Fruit fly (Drosophila melanogaster) whole organism, embryonic: ENCODE measurements around the gene CG8516.

Experiments
- B-H2 ChIP-seq: fragments of 200-800 bp; sonication (Bioruptor generic); optimal IDR thresholded peaks from 2 replicates; lab custom pipeline; 2018; ENCODE audit warnings: missing biosample characterization, mild to moderate bottlenecking, missing genetic modification characterization
- CG10209 ChIP-seq: fragments of 200-800 bp; sonication (Bioruptor generic); optimal IDR thresholded peaks from 3 replicates; lab custom pipeline; 2017; ENCODE audit warnings: missing biosample characterization, mild to moderate bottlenecking, missing genetic modification characterization, missing genetic modification reagents
- CG10462 ChIP-seq: fragments of 200-800 bp; sonication (Bioruptor generic); optimal IDR thresholded peaks from 2 replicates; lab custom pipeline; 2016; ENCODE audit warnings: missing biosample characterization, missing genetic modification characterization
- CG14965 ChIP-seq: fragments of 200-800 bp; sonication (Bioruptor generic); optimal IDR thresholded peaks from 2 replicates; lab custom pipeline; 2016; ENCODE audit warnings: missing biosample characterization, missing genetic modification characterization, borderline replicate concordance
- CG1529 ChIP-seq: fragments of 200-800 bp; sonication (Bioruptor generic); optimal IDR thresholded peaks from 3 replicates; lab custom pipeline; 2018; ENCODE audit warnings: missing biosample characterization, missing genetic modification characterization
- CG16779 ChIP-seq: fragments of 200-800 bp; sonication (Bioruptor generic); IDR thresholded peaks from 2 replicates; pipeline ENCODE4 v1.3.6; 2022; ENCODE audit warnings: missing biosample characterization, missing genetic modification characterization
- CG16863 ChIP-seq: fragments of 200-800 bp; sonication (Bioruptor generic); optimal IDR thresholded peaks from 3 replicates; lab custom pipeline; 2016; ENCODE audit warnings: missing biosample characterization, missing genetic modification characterization
- CG18619 ChIP-seq: fragments of 200-800 bp; sonication (Bioruptor generic); optimal IDR thresholded peaks from 3 replicates; lab custom pipeline; 2017; ENCODE audit warnings: missing biosample characterization, mild to moderate bottlenecking, missing genetic modification characterization
- CG31224 ChIP-seq: fragments of 200-800 bp; sonication (Bioruptor generic); IDR thresholded peaks from 2 replicates; pipeline ENCODE4 v1.3.6; 2022; ENCODE audit warnings: missing biosample characterization, missing genetic modification characterization
- CG3407 ChIP-seq: fragments of 200-800 bp; sonication (Bioruptor generic); optimal IDR thresholded peaks from 2 replicates; lab custom pipeline; 2018; ENCODE audit warnings: missing biosample characterization, mild to moderate bottlenecking, missing genetic modification characterization
- CG4707 ChIP-seq: fragments of 200-800 bp; sonication (Bioruptor generic); optimal IDR thresholded peaks from 2 replicates; lab custom pipeline; 2018; ENCODE audit warnings: missing biosample characterization, mild to moderate bottlenecking, missing genetic modification characterization, moderate library complexity
- CG4730 ChIP-seq: fragments of 200-800 bp; sonication (Bioruptor generic); IDR thresholded peaks from 2 replicates; pipeline ENCODE4 v1.3.6; 2022; ENCODE audit warnings: missing biosample characterization, missing genetic modification characterization
- CG5180 ChIP-seq: fragments of 200-800 bp; sonication (Bioruptor generic); optimal IDR thresholded peaks from 3 replicates; lab custom pipeline; 2017; ENCODE audit warnings: missing biosample characterization, missing genetic modification characterization, mild to moderate bottlenecking, moderate library complexity, missing genetic modification reagents
- CG6683 ChIP-seq: fragments of 200-800 bp; sonication (Bioruptor generic); optimal IDR thresholded peaks from 2 replicates; lab custom pipeline; 2017; ENCODE audit warnings: missing biosample characterization, mild to moderate bottlenecking, missing genetic modification characterization, missing genetic modification reagents
- CG7786 ChIP-seq: fragments of 200-800 bp; sonication (Bioruptor generic); optimal IDR thresholded peaks from 2 replicates; lab custom pipeline; 2016; ENCODE audit warnings: missing biosample characterization, missing genetic modification characterization
- CG8359 ChIP-seq: fragments of 200-800 bp; sonication (Bioruptor generic); optimal IDR thresholded peaks from 2 replicates; lab custom pipeline; 2017; ENCODE audit warnings: missing biosample characterization, mild to moderate bottlenecking, missing genetic modification characterization, borderline replicate concordance
- Chrac-16 ChIP-seq: fragments of 200-800 bp; sonication (Bioruptor generic); optimal IDR thresholded peaks from 3 replicates; lab custom pipeline; 2016; ENCODE audit warnings: missing biosample characterization, missing genetic modification characterization
- D19B ChIP-seq: fragments of 200-800 bp; sonication (Bioruptor generic); optimal IDR thresholded peaks from 2 replicates; lab custom pipeline; 2017; ENCODE audit warnings: missing biosample characterization, mild to moderate bottlenecking, missing genetic modification characterization
- Eip74EF ChIP-seq, 2 experiments: fragments of 200-800 bp in 1 of 2; fragments of >200 bp in 1 of 2; sonication (Bioruptor generic) in 1 of 2; optimal IDR thresholded peaks; 2 replicates each; lab custom pipeline; 2017 to 2019; ENCODE audit warnings: missing biosample characterization in 2 of 2, missing genetic modification characterization in 2 of 2, mild to moderate bottlenecking in 1 of 2, moderate library complexity in 1 of 2
- HLHmδ ChIP-seq: fragments of 200-800 bp; sonication (Bioruptor generic); optimal IDR thresholded peaks from 2 replicates; lab custom pipeline; 2018; ENCODE audit warnings: missing biosample characterization, mild to moderate bottlenecking, missing genetic modification characterization, moderate library complexity
- Hr39 ChIP-seq: fragments of >200 bp; optimal IDR thresholded peaks from 2 replicates; lab custom pipeline; 2017
- MESR4 ChIP-seq: fragments of 200-800 bp; sonication (Bioruptor generic); optimal IDR thresholded peaks from 2 replicates; lab custom pipeline; 2018; ENCODE audit warnings: missing biosample characterization, mild to moderate bottlenecking, missing genetic modification characterization, moderate library complexity
- Med ChIP-seq: fragments of 200-800 bp; sonication (Bioruptor generic); peaks from one replicate; lab custom pipeline; 2016; ENCODE audit warnings: missing biosample characterization, missing genetic modification characterization, mild to moderate bottlenecking, inconsistent platforms, moderate library complexity
- Side ChIP-seq: fragments of 200-800 bp; sonication (Bioruptor generic); optimal IDR thresholded peaks from 2 replicates; lab custom pipeline; 2016; ENCODE audit warnings: missing biosample characterization, missing genetic modification characterization
- Sin3A ChIP-seq: fragments of >200 bp; optimal IDR thresholded peaks from 2 replicates; lab custom pipeline; 2018
- Sox100B ChIP-seq: fragments of 200-800 bp; sonication (Bioruptor generic); optimal IDR thresholded peaks from 3 replicates; lab custom pipeline; 2018; ENCODE audit warnings: missing biosample characterization, mild to moderate bottlenecking, missing genetic modification characterization
- Vsx1 ChIP-seq: fragments of 200-800 bp; sonication (Bioruptor generic); optimal IDR thresholded peaks from 2 replicates; lab custom pipeline; 2017; ENCODE audit warnings: missing biosample characterization, mild to moderate bottlenecking, missing genetic modification characterization, missing genetic modification reagents
- al ChIP-seq: fragments of 200-800 bp; sonication (Bioruptor generic); IDR thresholded peaks from 2 replicates; pipeline ENCODE4 v1.3.6; 2022; ENCODE audit warnings: missing biosample characterization, missing genetic modification characterization
- aop ChIP-seq: fragments of 200-800 bp; sonication (Bioruptor generic); IDR thresholded peaks from 2 replicates; pipeline ENCODE4 v1.3.6; 2022; ENCODE audit warnings: missing biosample characterization, missing genetic modification characterization
- ara ChIP-seq: fragments of 200-800 bp; sonication (Bioruptor generic); IDR thresholded peaks from 2 replicates; pipeline ENCODE4 v1.3.6; 2022; ENCODE audit warnings: missing biosample characterization, missing genetic modification characterization
- ase ChIP-seq: fragments of 200-800 bp; sonication (Bioruptor generic); IDR thresholded peaks from 3 replicates; pipeline ENCODE4 v1.3.6; 2022; ENCODE audit warnings: missing biosample characterization, missing genetic modification characterization
- ash1 ChIP-seq: fragments of 200-800 bp; sonication (Bioruptor generic); optimal IDR thresholded peaks from 2 replicates; lab custom pipeline; 2018; ENCODE audit warnings: missing biosample characterization, mild to moderate bottlenecking, missing genetic modification characterization
- cad ChIP-seq: fragments of >200 bp; optimal IDR thresholded peaks from 2 replicates; lab custom pipeline; 2017; ENCODE audit warnings: missing biosample characterization, missing genetic modification characterization
- crol ChIP-seq: fragments of 200-800 bp; sonication (Bioruptor generic); IDR thresholded peaks from 2 replicates; pipeline ENCODE4 v1.3.6; 2022; ENCODE audit warnings: missing biosample characterization, missing genetic modification characterization
- dmrt11E ChIP-seq: fragments of 200-800 bp; sonication (Bioruptor generic); optimal IDR thresholded peaks from 3 replicates; lab custom pipeline; 2018; ENCODE audit warnings: missing biosample characterization, mild to moderate bottlenecking, missing genetic modification characterization, moderate library complexity
- fd96Cb ChIP-seq: fragments of 200-800 bp; sonication (Bioruptor generic); optimal IDR thresholded peaks from 2 replicates; lab custom pipeline; 2018; ENCODE audit warnings: missing biosample characterization, mild to moderate bottlenecking, missing genetic modification characterization, moderate library complexity
- gem ChIP-seq: fragments of 200-800 bp; sonication (Bioruptor generic); optimal IDR thresholded peaks from 2 replicates; lab custom pipeline; 2019; ENCODE audit warnings: missing biosample characterization, mild to moderate bottlenecking, missing genetic modification characterization, moderate library complexity
- gfzf ChIP-seq: fragments of 200-800 bp; sonication (Bioruptor generic); optimal IDR thresholded peaks from 2 replicates; lab custom pipeline; 2016; ENCODE audit warnings: missing biosample characterization, mild to moderate bottlenecking, missing genetic modification characterization, moderate library complexity
- ind ChIP-seq: fragments of 200-800 bp; sonication (Bioruptor generic); optimal IDR thresholded peaks from 3 replicates; lab custom pipeline; 2016; ENCODE audit warnings: missing biosample characterization, missing genetic modification characterization
- inv ChIP-seq: fragments of 200-800 bp; sonication (Bioruptor generic); IDR thresholded peaks from 2 replicates; pipeline ENCODE4 v1.3.6; 2022; ENCODE audit warnings: missing biosample characterization, missing genetic modification characterization; ENCODE audit not compliant: partially characterized antibody
- lab ChIP-seq: fragments of 200-800 bp; sonication (Bioruptor generic); optimal IDR thresholded peaks from 3 replicates; lab custom pipeline; 2017; ENCODE audit warnings: missing biosample characterization, missing genetic modification characterization, mild to moderate bottlenecking, moderate library complexity, missing genetic modification reagents
- mam ChIP-seq: fragments of 200-800 bp; sonication (Bioruptor generic); optimal IDR thresholded peaks from 3 replicates; lab custom pipeline; 2016; ENCODE audit warnings: missing biosample characterization, missing genetic modification characterization
- sc ChIP-seq, 3 experiments: fragments of >200 bp in 2 of 3; fragments of 200-800 bp in 1 of 3; sonication (Bioruptor generic) in 1 of 3; optimal IDR thresholded peaks; 2 replicates in 2 of 3; 3 replicates in 1 of 3; lab custom pipeline; 2017; ENCODE audit warnings: mild to moderate bottlenecking in 1 of 3, missing biosample characterization in 1 of 3, missing genetic modification characterization in 1 of 3, missing genetic modification reagents in 1 of 3
- scrt ChIP-seq: fragments of 200-800 bp; sonication (Bioruptor generic); optimal IDR thresholded peaks from 2 replicates; lab custom pipeline; 2018; ENCODE audit warnings: missing biosample characterization, mild to moderate bottlenecking, missing genetic modification characterization, moderate library complexity
- sens ChIP-seq: fragments of 200-800 bp; sonication (Bioruptor generic); peaks from one replicate; lab custom pipeline; 2016; ENCODE audit warnings: missing biosample characterization, missing genetic modification characterization
- sr ChIP-seq: fragments of 200-800 bp; sonication (Bioruptor generic); IDR thresholded peaks from 3 replicates; pipeline ENCODE4 v1.3.6; 2022; ENCODE audit warnings: missing biosample characterization, missing genetic modification characterization
- tio ChIP-seq: fragments of 200-800 bp; sonication (Bioruptor generic); optimal IDR thresholded peaks from 2 replicates; lab custom pipeline; 2017; ENCODE audit warnings: missing biosample characterization, missing genetic modification characterization, inconsistent platforms
- tna ChIP-seq: fragments of 200-800 bp; sonication (Bioruptor generic); IDR thresholded peaks from 2 replicates; pipeline ENCODE4 v1.3.6; 2022; ENCODE audit warnings: missing biosample characterization, missing genetic modification characterization; ENCODE audit not compliant: partially characterized antibody
- twi ChIP-seq: fragments of 200-800 bp; optimal IDR thresholded peaks from 2 replicates; lab custom pipeline; 2019; ENCODE audit warnings: missing biosample characterization, mild to moderate bottlenecking, missing genetic modification characterization, moderate library complexity
- wek ChIP-seq: fragments of 200-800 bp; sonication (Bioruptor generic); optimal IDR thresholded peaks from 3 replicates; lab custom pipeline; 2018; ENCODE audit warnings: missing biosample characterization, mild to moderate bottlenecking, missing genetic modification characterization, moderate library complexity

The CG8516 gene

DNA sequence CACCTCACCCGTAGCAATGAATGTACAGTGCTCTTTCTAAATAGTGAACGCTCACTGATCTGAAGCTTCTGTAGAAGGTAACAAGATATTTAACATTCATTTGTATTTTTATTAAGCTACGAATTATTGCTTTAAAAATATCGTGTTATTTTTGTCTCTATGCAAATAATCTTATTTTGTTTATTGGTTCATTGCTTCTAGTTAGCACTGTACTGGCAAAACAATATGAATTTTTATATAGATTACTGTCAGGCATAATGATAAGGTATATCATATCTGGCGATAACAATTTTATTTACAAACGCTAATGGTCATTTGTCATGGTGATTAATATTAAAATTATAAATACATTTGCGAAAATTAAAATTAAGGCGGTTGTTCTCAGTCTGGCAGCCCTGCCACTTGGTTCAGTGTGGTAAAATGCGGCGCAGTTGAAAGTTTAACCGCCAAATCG, 21.5 kb upstream of the CG8516 start, which contains the start of gene CG9471 (continued):
- TF ChIP-seq fd96Cb (tag; lab: Kevin White, UChicago) (peak; percentile 92), scrt (peak; percentile 80), Sin3A (lab: Kevin White, UChicago) (no peak), CG3407 (GFP tag; lab: Kevin White, UChicago) (peak; percentile 75), Sox100B (GFP tag; lab: Kevin White, UChicago) (peak; percentile 85), al (GFP tag; lab: Robert Waterston, UW) (peak; percentile 87), cad (GFP tag; lab: Kevin White, UChicago) (no peak), CG1529 (peak; percentile 80), D19B (GFP tag; lab: Kevin White, UChicago) (peak; percentile 78), ara (GFP tag; lab: Robert Waterston, UW) (peak; percentile 91), CG31224 (GFP tag; lab: Robert Waterston, UW) (peak; percentile 83), sens (GFP tag; lab: Kevin White, UChicago) (peak; percentile 98), CG5180 (GFP tag; lab: Kevin White, UChicago) (peak; percentile 70), Side (GFP tag; lab: Kevin White, UChicago) (peak; percentile 88), ind (GFP tag; lab: Kevin White, UChicago) (peak; percentile 93), lab (GFP tag; lab: Kevin White, UChicago) (peak; percentile 96), CG16779 (GFP tag; lab: Robert Waterston, UW) (peak; percentile 90), B-H2 (GFP tag; lab: Kevin White, UChicago) (peak; percentile 91), gem (tag; lab: Kevin White, UChicago) (peak; percentile 95), tio (GFP tag; lab: Kevin White, UChicago) (no peak), CG4730 (GFP tag; lab: Robert Waterston, UW) (peak; percentile 89), CG8359 (GFP tag; lab: Kevin White, UChicago) (peak; percentile 14), tna (GFP tag; lab: Robert Waterston, UW) (no peak), HLHmδ (GFP tag; lab: Kevin White, UChicago) (no peak), aop (GFP tag; lab: Robert Waterston, UW) (peak; percentile 80), inv (GFP tag; lab: Robert Waterston, UW) (no peak), twi (tag; lab: Kevin White, UChicago) (peak; percentile 73), CG10462 (peak; percentile 83), CG16863 (GFP tag; lab: Kevin White, UChicago) (peak; percentile 86), crol (0 out of 2 replicates have a peak, but pooled peaks have one; percentile 6), mam (GFP tag; lab: Kevin White, UChicago) (peak; percentile 95), CG10209 (peak; percentile 90), sc (optimal IDR thresholded peaks at IDR 0.05; lab: Kevin White, UChicago) (no peak), sc (GFP tag; optimal IDR thresholded peaks at IDR 0.05; lab: Kevin White, UChicago) (peak; percentile 78), Chrac-16 (peak; percentile 92), wek (GFP tag; lab: Kevin White, UChicago) (peak; percentile 73), CG6683 (peak; percentile 85), gfzf (GFP tag; lab: Kevin White, UChicago) (no peak), Vsx1 (GFP tag; lab: Kevin White, UChicago) (peak; percentile 74), dmrt11E (tag; lab: Kevin White, UChicago) (peak; percentile 83), sr (GFP tag; lab: Robert Waterston, UW) (peak; percentile 48; the same call in 1 of the 3 replicates), Med (GFP tag; lab: Kevin White, UChicago) (peak; percentile 96), CG7786 (GFP tag; lab: Kevin White, UChicago) (peak; percentile 93), MESR4 (GFP tag; lab: Kevin White, UChicago) (peak; percentile 26), CG4707 (GFP tag; lab: Kevin White, UChicago) (peak; percentile 73), Eip74EF (GFP tag; optimal IDR thresholded peaks at IDR 0.05; lab: Kevin White, UChicago) (peak in 1 of 2 experiments; percentile 90), ash1 (GFP tag; lab: Kevin White, UChicago) (no peak), Hr39 (lab: Kevin White, UChicago) (no peak), ase (peak; percentile 91), CG18619 (GFP tag; lab: Kevin White, UChicago) (peak; percentile 84), CG14965 (GFP tag; lab: Kevin White, UChicago) (no peak)
